Fruit fly (Drosophila melanogaster) whole organism, embryonic: ENCODE measurements around the gene cold.
A peak's percentile ranks its signal among the peaks of the same experiment; 100 is the strongest.

Experiments used
- CG11093 ChIP-seq: fragments of 200-800 bp; sonication (Bioruptor generic); IDR thresholded peaks from 3 replicates; pipeline ENCODE4 v1.3.6; 2022; ENCODE audit warnings: missing biosample characterization, missing genetic modification characterization
- CG11696 ChIP-seq: fragments of 200-800 bp; sonication (Bioruptor generic); IDR thresholded peaks from 2 replicates; pipeline ENCODE4 v1.3.6; 2022; ENCODE audit warnings: missing biosample characterization, missing genetic modification characterization
- CG12391 ChIP-seq: fragments of 200-800 bp; sonication (Bioruptor generic); optimal IDR thresholded peaks from 3 replicates; lab custom pipeline; 2018; ENCODE audit warnings: missing biosample characterization, mild to moderate bottlenecking, missing genetic modification characterization, moderate library complexity
- CG12659 ChIP-seq: fragments of 200-800 bp; sonication (Bioruptor generic); optimal IDR thresholded peaks from 3 replicates; lab custom pipeline; 2017; ENCODE audit warnings: mild to moderate bottlenecking, missing biosample characterization, missing genetic modification reagents, missing genetic modification characterization
- CG13287 ChIP-seq: fragments of 200-800 bp; sonication (Bioruptor generic); IDR thresholded peaks from 2 replicates; pipeline ENCODE4 v1.3.6; 2022; ENCODE audit warnings: missing biosample characterization, missing genetic modification characterization; ENCODE audit not compliant: partially characterized antibody
- CG14710 ChIP-seq: fragments of 200-800 bp; sonication (Bioruptor generic); optimal IDR thresholded peaks from 3 replicates; lab custom pipeline; 2019; ENCODE audit warnings: missing biosample characterization, mild to moderate bottlenecking, missing genetic modification characterization, moderate library complexity
- CG15601 ChIP-seq: fragments of 200-800 bp; sonication (Bioruptor generic); optimal IDR thresholded peaks from 3 replicates; lab custom pipeline; 2019; ENCODE audit warnings: missing biosample characterization, mild to moderate bottlenecking, missing genetic modification characterization, moderate library complexity
- CG16813 ChIP-seq: fragments of 200-800 bp; sonication (Bioruptor generic); IDR thresholded peaks from 3 replicates; pipeline ENCODE4 v1.3.6; 2022; ENCODE audit warnings: missing biosample characterization, missing genetic modification characterization; ENCODE audit not compliant: partially characterized antibody
- CG17186 ChIP-seq: fragments of 200-800 bp; sonication (Bioruptor generic); optimal IDR thresholded peaks from 3 replicates; lab custom pipeline; 2017; ENCODE audit warnings: missing biosample characterization, missing genetic modification reagents, missing genetic modification characterization
- CG2116 ChIP-seq: fragments of 200-800 bp; sonication (Bioruptor generic); optimal IDR thresholded peaks from 3 replicates; lab custom pipeline; 2018; ENCODE audit warnings: missing biosample characterization, mild to moderate bottlenecking, missing genetic modification characterization
- CG2120 ChIP-seq: fragments of 200-800 bp; sonication (Bioruptor generic); optimal IDR thresholded peaks from 3 replicates; lab custom pipeline; 2016; ENCODE audit warnings: missing biosample characterization, missing genetic modification characterization
- CG2129 ChIP-seq: fragments of 200-800 bp; sonication (Bioruptor generic); IDR thresholded peaks from 2 replicates; pipeline ENCODE4 v1.3.6; 2022; ENCODE audit warnings: missing biosample characterization, missing genetic modification characterization; ENCODE audit not compliant: partially characterized antibody
- CG30020 ChIP-seq: fragments of 200-800 bp; optimal IDR thresholded peaks from 2 replicates; lab custom pipeline; 2019; ENCODE audit warnings: missing biosample characterization, mild to moderate bottlenecking, missing genetic modification characterization, moderate library complexity
- CG31224 ChIP-seq: fragments of 200-800 bp; sonication (Bioruptor generic); IDR thresholded peaks from 2 replicates; pipeline ENCODE4 v1.3.6; 2022; ENCODE audit warnings: missing biosample characterization, missing genetic modification characterization
- CG33213 ChIP-seq: fragments of 200-800 bp; sonication (Bioruptor generic); optimal IDR thresholded peaks from 3 replicates; lab custom pipeline; 2016; ENCODE audit warnings: missing biosample characterization, missing genetic modification characterization
- CG3838 ChIP-seq: fragments of 200-800 bp; sonication (Bioruptor generic); optimal IDR thresholded peaks from 3 replicates; lab custom pipeline; 2016; ENCODE audit warnings: missing biosample characterization, missing genetic modification characterization
- CG4617 ChIP-seq: fragments of 200-800 bp; sonication (Bioruptor generic); optimal IDR thresholded peaks from 3 replicates; lab custom pipeline; 2016; ENCODE audit warnings: missing biosample characterization, missing genetic modification characterization, borderline replicate concordance
- CG7556 ChIP-seq: fragments of 200-800 bp; sonication (Bioruptor generic); optimal IDR thresholded peaks from 2 replicates; lab custom pipeline; 2017; ENCODE audit warnings: missing biosample characterization, mild to moderate bottlenecking, missing genetic modification characterization
- D19B ChIP-seq: fragments of 200-800 bp; sonication (Bioruptor generic); optimal IDR thresholded peaks from 2 replicates; lab custom pipeline; 2017; ENCODE audit warnings: missing biosample characterization, mild to moderate bottlenecking, missing genetic modification characterization
- Dll ChIP-seq: fragments of 200-800 bp; sonication (Bioruptor generic); IDR thresholded peaks from 4 replicates; pipeline ENCODE4 v1.3.6; 2022; ENCODE audit warnings: missing biosample characterization, missing genetic modification characterization; ENCODE audit not compliant: partially characterized antibody
- Dp ChIP-seq: fragments of 200-800 bp; sonication (Bioruptor generic); optimal IDR thresholded peaks from 2 replicates; lab custom pipeline; 2018; ENCODE audit warnings: missing biosample characterization, mild to moderate bottlenecking, missing genetic modification characterization, moderate library complexity
- Dref ChIP-seq: fragments of 200-800 bp; sonication (Bioruptor generic); IDR thresholded peaks from 2 replicates; pipeline ENCODE4 v1.3.6; 2022; ENCODE audit warnings: missing biosample characterization, missing genetic modification characterization
- E2f2 ChIP-seq: fragments of 200-800 bp; sonication (Bioruptor generic); IDR thresholded peaks from 2 replicates; pipeline ENCODE4 v1.3.6; 2022; ENCODE audit warnings: missing biosample characterization, missing genetic modification characterization
- Ets97D ChIP-seq: fragments of 200-800 bp; sonication (Bioruptor generic); optimal IDR thresholded peaks from 3 replicates; lab custom pipeline; 2016; ENCODE audit warnings: missing biosample characterization, missing genetic modification characterization
- Fer2 ChIP-seq: fragments of 200-800 bp; sonication (Bioruptor generic); optimal IDR thresholded peaks from 2 replicates; lab custom pipeline; 2018; ENCODE audit warnings: missing biosample characterization, mild to moderate bottlenecking, missing genetic modification characterization, moderate library complexity
- HmgZ ChIP-seq: fragments of 200-800 bp; sonication (Bioruptor generic); optimal IDR thresholded peaks from 2 replicates; lab custom pipeline; 2018; ENCODE audit warnings: missing biosample characterization, mild to moderate bottlenecking, missing genetic modification characterization
- Hmx ChIP-seq: fragments of 200-800 bp; sonication (Bioruptor generic); optimal IDR thresholded peaks from 2 replicates; lab custom pipeline; 2016; ENCODE audit warnings: missing biosample characterization, missing genetic modification characterization
- Jarid2 ChIP-seq: fragments of 200-800 bp; sonication (Bioruptor generic); optimal IDR thresholded peaks from 3 replicates; lab custom pipeline; 2017; ENCODE audit warnings: mild to moderate bottlenecking, missing biosample characterization, missing genetic modification reagents, missing genetic modification characterization
- Lim3 ChIP-seq: fragments of 200-800 bp; sonication (Bioruptor generic); IDR thresholded peaks from 2 replicates; pipeline ENCODE4 v1.3.6; 2022; ENCODE audit warnings: missing biosample characterization, missing genetic modification characterization
- MBD-R2 ChIP-seq: fragments of 200-800 bp; sonication (Bioruptor generic); IDR thresholded peaks from 2 replicates; pipeline ENCODE4 v1.3.6; 2022; ENCODE audit warnings: missing biosample characterization, missing genetic modification characterization
- Opbp ChIP-seq: fragments of 200-800 bp; sonication (Bioruptor generic); IDR thresholded peaks from 3 replicates; pipeline ENCODE4 v1.3.6; 2022; ENCODE audit warnings: missing biosample characterization, missing genetic modification characterization; ENCODE audit not compliant: partially characterized antibody
- Scr ChIP-seq: fragments of 200-800 bp; sonication (Bioruptor generic); IDR thresholded peaks from 2 replicates; pipeline ENCODE4 v1.3.6; 2022; ENCODE audit warnings: missing biosample characterization, missing genetic modification characterization; ENCODE audit not compliant: partially characterized antibody
- Stat92E ChIP-seq, 3 experiments: fragments of >200 bp in 2 of 3; fragments of 200-800 bp in 1 of 3; sonication (Bioruptor generic) in 1 of 3; optimal IDR thresholded peaks; 2 replicates each; lab custom pipeline; 2017 to 2019; ENCODE audit warnings: missing biosample characterization in 3 of 3, missing genetic modification characterization in 3 of 3, mild to moderate bottlenecking in 1 of 3, moderate library complexity in 1 of 3
- az2 ChIP-seq: fragments of 200-800 bp; sonication (Bioruptor generic); optimal IDR thresholded peaks from 3 replicates; lab custom pipeline; 2016; ENCODE audit warnings: missing biosample characterization, missing genetic modification characterization
- bbx ChIP-seq: fragments of 200-800 bp; sonication (Bioruptor generic); IDR thresholded peaks from 2 replicates; pipeline ENCODE4 v1.3.6; 2022; ENCODE audit warnings: missing biosample characterization, missing genetic modification characterization; ENCODE audit not compliant: partially characterized antibody
- cas ChIP-seq: fragments of 200-800 bp; sonication (Bioruptor generic); IDR thresholded peaks from 2 replicates; pipeline ENCODE4 v1.3.6; 2022; ENCODE audit warnings: missing biosample characterization, missing genetic modification characterization
- cg ChIP-seq: fragments of 200-800 bp; sonication (Bioruptor generic); optimal IDR thresholded peaks from 3 replicates; lab custom pipeline; 2019; ENCODE audit warnings: missing biosample characterization, mild to moderate bottlenecking, missing genetic modification characterization, moderate library complexity
- dm ChIP-seq: fragments of 200-800 bp; sonication (Bioruptor generic); optimal IDR thresholded peaks from 3 replicates; lab custom pipeline; 2016; ENCODE audit warnings: missing biosample characterization, missing genetic modification characterization
- dpn ChIP-seq, 2 experiments: fragments of 200-800 bp; sonication (Bioruptor generic); optimal IDR thresholded peaks; 3 replicates each; lab custom pipeline; 2016; ENCODE audit warnings: missing biosample characterization in 2 of 2, missing genetic modification characterization in 2 of 2
- hbn ChIP-seq: fragments of 200-800 bp; sonication (Bioruptor generic); IDR thresholded peaks from 2 replicates; pipeline ENCODE4 v1.3.6; 2022; ENCODE audit warnings: missing biosample characterization, missing genetic modification characterization; ENCODE audit not compliant: partially characterized antibody
- inv ChIP-seq: fragments of 200-800 bp; sonication (Bioruptor generic); IDR thresholded peaks from 2 replicates; pipeline ENCODE4 v1.3.6; 2022; ENCODE audit warnings: missing biosample characterization, missing genetic modification characterization; ENCODE audit not compliant: partially characterized antibody
- ken ChIP-seq: fragments of 200-800 bp; sonication (Bioruptor generic); IDR thresholded peaks from 3 replicates; pipeline ENCODE4 v1.3.6; 2022; ENCODE audit warnings: missing biosample characterization, missing genetic modification characterization
- lmd ChIP-seq: fragments of 200-800 bp; sonication (Bioruptor generic); IDR thresholded peaks from 2 replicates; pipeline ENCODE4 v1.3.6; 2022; ENCODE audit warnings: missing biosample characterization, missing genetic modification characterization
- nerfin-1 ChIP-seq: fragments of 200-800 bp; sonication (Bioruptor generic); optimal IDR thresholded peaks from 3 replicates; lab custom pipeline; 2019; ENCODE audit warnings: missing biosample characterization, mild to moderate bottlenecking, missing genetic modification characterization, moderate library complexity
- phol ChIP-seq: fragments of 200-800 bp; sonication (Bioruptor generic); optimal IDR thresholded peaks from 3 replicates; lab custom pipeline; 2018; ENCODE audit warnings: missing biosample characterization, mild to moderate bottlenecking, missing genetic modification characterization, moderate library complexity
- sug ChIP-seq: fragments of 200-800 bp; optimal IDR thresholded peaks from 2 replicates; lab custom pipeline; 2019; ENCODE audit warnings: missing biosample characterization, mild to moderate bottlenecking, missing genetic modification characterization, moderate library complexity
- trem ChIP-seq: fragments of 200-800 bp; optimal IDR thresholded peaks from 3 replicates; lab custom pipeline; 2019; ENCODE audit warnings: missing biosample characterization, mild to moderate bottlenecking, missing genetic modification characterization, moderate library complexity
- unc-4 ChIP-seq: fragments of 200-800 bp; sonication (Bioruptor generic); IDR thresholded peaks from 2 replicates; pipeline ENCODE4 v1.3.6; 2022; ENCODE audit warnings: missing biosample characterization, missing genetic modification characterization; ENCODE audit not compliant: partially characterized antibody

Gene cold

DNA sequence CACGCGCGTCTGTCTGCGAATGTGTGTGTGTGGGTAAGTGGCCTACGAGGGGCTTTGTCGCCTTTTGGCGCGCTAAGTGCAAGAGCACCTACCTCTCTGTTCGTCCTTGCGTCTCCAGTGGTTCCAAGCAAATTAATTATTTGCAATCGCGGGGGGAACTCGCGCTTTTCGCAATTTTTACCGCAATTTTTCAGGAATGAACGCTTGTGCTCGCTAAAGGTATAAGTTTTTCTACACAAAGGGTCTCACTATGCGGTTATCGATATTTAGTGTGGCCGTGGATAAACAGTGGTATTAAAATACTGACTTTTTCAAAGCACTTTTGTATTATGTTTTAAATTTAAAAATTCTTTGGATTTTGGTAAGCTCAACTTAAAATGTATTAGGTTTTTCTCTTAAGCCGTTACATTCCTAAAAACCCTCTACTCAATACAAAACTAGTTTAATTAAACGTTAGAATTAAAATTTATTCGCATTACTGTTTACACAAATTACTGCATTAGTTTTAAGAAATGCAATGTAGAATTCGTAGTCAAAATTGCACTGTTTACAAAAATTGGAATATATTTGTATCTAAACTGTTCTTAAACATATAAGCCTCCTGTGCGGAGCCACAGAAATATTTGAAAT is 31.6 kb upstream of the cold start, which contains the start of gene lwr:
Gene lwr (minus strand): TSS at position 243 of the 630 bp plus-strand sequence.
- TF ChIP-seq Ets97D (GFP tag; lab: Kevin White, UChicago), result peak; percentile 27
- peak; percentile 23 for TF ChIP-seq CG15601 (tag; lab: Kevin White, UChicago)
- peak; percentile 50 for TF ChIP-seq CG12659 (GFP tag; lab: Kevin White, UChicago)
- TF ChIP-seq CG17186, result peak; percentile 2
- peak; percentile 38 for TF ChIP-seq CG14710 (tag; lab: Kevin White, UChicago)
- peak; percentile 67 for TF ChIP-seq Dp
- peak; percentile 11 for TF ChIP-seq CG2120 (GFP tag; lab: Kevin White, UChicago)
- peak; percentile 40 for TF ChIP-seq HmgZ (tag; lab: Kevin White, UChicago)
- no peak for TF ChIP-seq D19B
- peak; percentile 40; the same call in 1 of the 2 replicates for TF ChIP-seq inv (GFP tag; lab: Robert Waterston, UW)
- TF ChIP-seq bbx (GFP tag; lab: Robert Waterston, UW), result peak; percentile 53; the same call in 1 of the 2 replicates
- peak; percentile 69; the same call in 3 of the 4 replicates for TF ChIP-seq Dll
- no peak for TF ChIP-seq CG11093 (GFP tag; lab: Robert Waterston, UW)
- TF ChIP-seq ken, result no peak
- TF ChIP-seq CG4617 (GFP tag; lab: Kevin White, UChicago), result peak; percentile 90
- TF ChIP-seq unc-4 (GFP tag; lab: Robert Waterston, UW), result peak; percentile 65
- TF ChIP-seq nerfin-1, result peak; percentile 59
- no peak for TF ChIP-seq CG7556 (GFP tag; lab: Kevin White, UChicago)
- peak; percentile 73 for TF ChIP-seq CG13287 (GFP tag; lab: Robert Waterston, UW)
- TF ChIP-seq CG2116, result peak; percentile 57
- TF ChIP-seq CG16813 (GFP tag; lab: Robert Waterston, UW), result peak; percentile 57; the same call in 2 of the 3 replicates
- peak; percentile 16 for TF ChIP-seq CG12391 (tag; lab: Kevin White, UChicago)
- peak; percentile 61 for TF ChIP-seq hbn (GFP tag; lab: Robert Waterston, UW)
- no peak for TF ChIP-seq Hmx
- TF ChIP-seq Jarid2 (GFP tag; lab: Kevin White, UChicago), result no peak
- peak; percentile 57 for TF ChIP-seq Scr (GFP tag; lab: Robert Waterston, UW)
- peak; percentile 43 for TF ChIP-seq dm (GFP tag; lab: Kevin White, UChicago)
- TF ChIP-seq CG30020 (tag; lab: Kevin White, UChicago), result peak; percentile 38
- TF ChIP-seq CG33213, result peak; percentile 2
- TF ChIP-seq Fer2 (tag; lab: Kevin White, UChicago), result no peak
- TF ChIP-seq cg (GFP tag; lab: Kevin White, UChicago), result peak; percentile 71
- peak; percentile 21 for TF ChIP-seq sug (tag; lab: Kevin White, UChicago)
- TF ChIP-seq lmd, result no peak
- TF ChIP-seq Opbp (GFP tag; lab: Robert Waterston, UW), result peak; percentile 64; the same call in 1 of the 3 replicates
- peak; percentile 48 for TF ChIP-seq trem (tag; lab: Kevin White, UChicago)
- no peak for TF ChIP-seq Lim3 (GFP tag; lab: Robert Waterston, UW)
- TF ChIP-seq cas (GFP tag; lab: Robert Waterston, UW), result no peak
- TF ChIP-seq dpn (GFP tag; optimal IDR thresholded peaks at IDR 0.05; lab: Kevin White, UChicago), result no peak
- TF ChIP-seq CG2129 (GFP tag; lab: Robert Waterston, UW), result peak; percentile 27; the same call in 1 of the 2 replicates
- peak; percentile 75 for TF ChIP-seq E2f2 (GFP tag; lab: Robert Waterston, UW)
- peak; percentile 72 for TF ChIP-seq Dref (GFP tag; lab: Robert Waterston, UW)
- no peak for TF ChIP-seq CG11696 (GFP tag; lab: Robert Waterston, UW)
- TF ChIP-seq az2, result no peak
- TF ChIP-seq CG3838 (GFP tag; lab: Kevin White, UChicago), result no peak
- TF ChIP-seq CG31224 (GFP tag; lab: Robert Waterston, UW), result no peak
- peak; percentile 40 for TF ChIP-seq phol (tag; lab: Kevin White, UChicago)
- peak in 1 of 3 experiments; percentile 32 for TF ChIP-seq Stat92E (GFP tag; optimal IDR thresholded peaks at IDR 0.05; lab: Kevin White, UChicago)
- peak; percentile 62 for TF ChIP-seq MBD-R2 (GFP tag; lab: Robert Waterston, UW)
